Fruit fly (Drosophila melanogaster) whole organism, embryonic: ENCODE measurements around the gene Ns4.
A peak's percentile ranks its signal among the peaks of the same experiment; 100 is the strongest.

Experiments used
- Abd-B ChIP-seq: fragments of 200-800 bp; sonication (Bioruptor generic); optimal IDR thresholded peaks from 2 replicates; lab custom pipeline; 2018; ENCODE audit warnings: missing biosample characterization, mild to moderate bottlenecking, missing genetic modification characterization, moderate library complexity
- Ada2b ChIP-seq: fragments of 200-800 bp; sonication (Bioruptor generic); IDR thresholded peaks from 2 replicates; pipeline ENCODE4 v1.3.6; 2022; ENCODE audit warnings: missing biosample characterization, missing genetic modification characterization
- Bdp1 ChIP-seq: fragments of 200-800 bp; sonication (Bioruptor generic); optimal IDR thresholded peaks from 3 replicates; lab custom pipeline; 2016; ENCODE audit warnings: missing biosample characterization, missing genetic modification characterization
- CG10209 ChIP-seq: fragments of 200-800 bp; sonication (Bioruptor generic); optimal IDR thresholded peaks from 3 replicates; lab custom pipeline; 2017; ENCODE audit warnings: missing biosample characterization, mild to moderate bottlenecking, missing genetic modification characterization, missing genetic modification reagents
- CG11696 ChIP-seq: fragments of 200-800 bp; sonication (Bioruptor generic); IDR thresholded peaks from 2 replicates; pipeline ENCODE4 v1.3.6; 2022; ENCODE audit warnings: missing biosample characterization, missing genetic modification characterization
- CG14441 ChIP-seq: fragments of 200-800 bp; sonication (Bioruptor generic); IDR thresholded peaks from 2 replicates; pipeline ENCODE4 v1.3.6; 2022; ENCODE audit warnings: missing biosample characterization, missing genetic modification characterization
- CG15269 ChIP-seq: fragments of 200-800 bp; sonication (Bioruptor generic); optimal IDR thresholded peaks from 2 replicates; lab custom pipeline; 2018; ENCODE audit warnings: missing biosample characterization, mild to moderate bottlenecking, missing genetic modification characterization, moderate library complexity
- CG16779 ChIP-seq: fragments of 200-800 bp; sonication (Bioruptor generic); IDR thresholded peaks from 2 replicates; pipeline ENCODE4 v1.3.6; 2022; ENCODE audit warnings: missing biosample characterization, missing genetic modification characterization
- CG16863 ChIP-seq: fragments of 200-800 bp; sonication (Bioruptor generic); optimal IDR thresholded peaks from 3 replicates; lab custom pipeline; 2016; ENCODE audit warnings: missing biosample characterization, missing genetic modification characterization
- CG17802 ChIP-seq: fragments of 200-800 bp; sonication (Bioruptor generic); optimal IDR thresholded peaks from 2 replicates; lab custom pipeline; 2018; ENCODE audit warnings: missing biosample characterization, mild to moderate bottlenecking, missing genetic modification characterization, moderate library complexity
- CG2120 ChIP-seq: fragments of 200-800 bp; sonication (Bioruptor generic); optimal IDR thresholded peaks from 3 replicates; lab custom pipeline; 2016; ENCODE audit warnings: missing biosample characterization, missing genetic modification characterization
- CG31365 ChIP-seq: fragments of 200-800 bp; sonication (Bioruptor generic); optimal IDR thresholded peaks from 2 replicates; lab custom pipeline; 2018; ENCODE audit warnings: missing biosample characterization, mild to moderate bottlenecking, missing genetic modification characterization
- CG31441 ChIP-seq: fragments of 200-800 bp; sonication (Bioruptor generic); IDR thresholded peaks from 2 replicates; pipeline ENCODE4 v1.3.6; 2022; ENCODE audit warnings: missing biosample characterization, missing genetic modification characterization
- CG3407 ChIP-seq: fragments of 200-800 bp; sonication (Bioruptor generic); optimal IDR thresholded peaks from 2 replicates; lab custom pipeline; 2018; ENCODE audit warnings: missing biosample characterization, mild to moderate bottlenecking, missing genetic modification characterization
- CG3838 ChIP-seq: fragments of 200-800 bp; sonication (Bioruptor generic); optimal IDR thresholded peaks from 3 replicates; lab custom pipeline; 2016; ENCODE audit warnings: missing biosample characterization, missing genetic modification characterization
- CG5245 ChIP-seq: fragments of 200-800 bp; sonication (Bioruptor generic); optimal IDR thresholded peaks from 3 replicates; lab custom pipeline; 2016; ENCODE audit warnings: missing biosample characterization, missing genetic modification characterization
- CG7372 ChIP-seq: fragments of 200-800 bp; sonication (Bioruptor generic); IDR thresholded peaks from 2 replicates; pipeline ENCODE4 v1.3.6; 2022; ENCODE audit warnings: missing biosample characterization, missing genetic modification characterization
- CG7963 ChIP-seq: fragments of 200-800 bp; sonication (Bioruptor generic); IDR thresholded peaks from 3 replicates; pipeline ENCODE4 v1.3.6; 2022; ENCODE audit warnings: missing biosample characterization, missing genetic modification characterization; ENCODE audit not compliant: partially characterized antibody
- CG9215 ChIP-seq: fragments of 200-800 bp; sonication (Bioruptor generic); IDR thresholded peaks from 2 replicates; pipeline ENCODE4 v1.3.6; 2022; ENCODE audit warnings: missing biosample characterization, missing genetic modification characterization
- CG9437 ChIP-seq: fragments of 200-800 bp; sonication (Bioruptor generic); optimal IDR thresholded peaks from 2 replicates; lab custom pipeline; 2018; ENCODE audit warnings: missing biosample characterization, mild to moderate bottlenecking, missing genetic modification characterization
- Dek ChIP-seq: fragments of 200-800 bp; sonication (Bioruptor generic); optimal IDR thresholded peaks from 3 replicates; lab custom pipeline; 2019; ENCODE audit warnings: missing biosample characterization, mild to moderate bottlenecking, missing genetic modification characterization, moderate library complexity
- Elba2 ChIP-seq: fragments of 200-800 bp; sonication (Bioruptor generic); optimal IDR thresholded peaks from 3 replicates; lab custom pipeline; 2016; ENCODE audit warnings: missing biosample characterization, missing genetic modification characterization
- HmgD ChIP-seq: fragments of 200-800 bp; sonication (Bioruptor generic); optimal IDR thresholded peaks from 3 replicates; lab custom pipeline; 2016; ENCODE audit warnings: missing biosample characterization, missing genetic modification characterization
- MESR4 ChIP-seq: fragments of 200-800 bp; sonication (Bioruptor generic); optimal IDR thresholded peaks from 2 replicates; lab custom pipeline; 2018; ENCODE audit warnings: missing biosample characterization, mild to moderate bottlenecking, missing genetic modification characterization, moderate library complexity
- NC2β ChIP-seq: fragments of 200-800 bp; sonication (Bioruptor generic); optimal IDR thresholded peaks from 2 replicates; lab custom pipeline; 2016; ENCODE audit warnings: missing biosample characterization, missing genetic modification characterization
- Scr ChIP-seq: fragments of 200-800 bp; sonication (Bioruptor generic); IDR thresholded peaks from 2 replicates; pipeline ENCODE4 v1.3.6; 2022; ENCODE audit warnings: missing biosample characterization, missing genetic modification characterization; ENCODE audit not compliant: partially characterized antibody
- Sin3A ChIP-seq: fragments of >200 bp; optimal IDR thresholded peaks from 2 replicates; lab custom pipeline; 2018
- Sry-δ ChIP-seq: fragments of 200-800 bp; sonication (Bioruptor generic); optimal IDR thresholded peaks from 2 replicates; lab custom pipeline; 2016; ENCODE audit warnings: missing biosample characterization, missing genetic modification characterization
- Xbp1 ChIP-seq: fragments of 200-800 bp; sonication (Bioruptor generic); optimal IDR thresholded peaks from 3 replicates; lab custom pipeline; 2016; ENCODE audit warnings: missing biosample characterization, mild to moderate bottlenecking, missing genetic modification characterization
- ara ChIP-seq: fragments of 200-800 bp; sonication (Bioruptor generic); IDR thresholded peaks from 2 replicates; pipeline ENCODE4 v1.3.6; 2022; ENCODE audit warnings: missing biosample characterization, missing genetic modification characterization
- chinmo ChIP-seq: fragments of 200-800 bp; sonication (Bioruptor generic); IDR thresholded peaks from 4 replicates; pipeline ENCODE4 v1.3.6; 2022; ENCODE audit warnings: missing biosample characterization, missing genetic modification characterization; ENCODE audit not compliant: partially characterized antibody
- chm ChIP-seq: fragments of 200-800 bp; sonication (Bioruptor generic); IDR thresholded peaks from 2 replicates; pipeline ENCODE4 v1.3.6; 2022; ENCODE audit warnings: missing biosample characterization, missing genetic modification characterization
- dimm ChIP-seq: fragments of 200-800 bp; sonication (Bioruptor generic); IDR thresholded peaks from 2 replicates; pipeline ENCODE4 v1.3.6; 2022; ENCODE audit warnings: missing biosample characterization, missing genetic modification characterization
- dysf ChIP-seq: fragments of 200-800 bp; sonication (Bioruptor generic); IDR thresholded peaks from 3 replicates; pipeline ENCODE4 v1.3.6; 2022; ENCODE audit warnings: missing biosample characterization, missing genetic modification characterization
- en ChIP-seq: fragments of 200-800 bp; sonication (Bioruptor generic); optimal IDR thresholded peaks from 2 replicates; lab custom pipeline; 2016; ENCODE audit warnings: missing biosample characterization, missing genetic modification characterization
- fd96Cb ChIP-seq: fragments of 200-800 bp; sonication (Bioruptor generic); optimal IDR thresholded peaks from 2 replicates; lab custom pipeline; 2018; ENCODE audit warnings: missing biosample characterization, mild to moderate bottlenecking, missing genetic modification characterization, moderate library complexity
- gcm ChIP-seq: fragments of 200-800 bp; sonication (Bioruptor generic); optimal IDR thresholded peaks from 2 replicates; lab custom pipeline; 2019; ENCODE audit warnings: missing biosample characterization, mild to moderate bottlenecking, missing genetic modification characterization, moderate library complexity
- gt ChIP-seq: fragments of 200-800 bp; sonication (Bioruptor generic); IDR thresholded peaks from 2 replicates; pipeline ENCODE4 v1.3.6; 2022; ENCODE audit warnings: missing biosample characterization, missing genetic modification characterization
- jing ChIP-seq: fragments of 200-800 bp; sonication (Bioruptor generic); optimal IDR thresholded peaks from 2 replicates; lab custom pipeline; 2018; ENCODE audit warnings: missing biosample characterization, mild to moderate bottlenecking, missing genetic modification characterization
- lbe ChIP-seq: fragments of 200-800 bp; sonication (Bioruptor generic); optimal IDR thresholded peaks from 2 replicates; lab custom pipeline; 2016; ENCODE audit warnings: missing biosample characterization, mild to moderate bottlenecking, missing genetic modification characterization
- nerfin-2 ChIP-seq: fragments of 200-800 bp; sonication (Bioruptor generic); IDR thresholded peaks from 2 replicates; pipeline ENCODE4 v1.3.6; 2022; ENCODE audit warnings: missing biosample characterization, missing genetic modification characterization; ENCODE audit not compliant: partially characterized antibody
- oc ChIP-seq: fragments of 200-800 bp; sonication (Bioruptor generic); optimal IDR thresholded peaks from 2 replicates; lab custom pipeline; 2018; ENCODE audit warnings: missing biosample characterization, mild to moderate bottlenecking, missing genetic modification characterization, moderate library complexity
- peb ChIP-seq: fragments of 200-800 bp; sonication (Bioruptor generic); IDR thresholded peaks from 2 replicates; pipeline ENCODE4 v1.3.6; 2022; ENCODE audit warnings: missing biosample characterization, missing genetic modification characterization
- psq ChIP-seq: fragments of 200-800 bp; sonication (Bioruptor generic); optimal IDR thresholded peaks from 2 replicates; lab custom pipeline; 2017; ENCODE audit warnings: missing biosample characterization, missing genetic modification characterization
- sima ChIP-seq: fragments of 200-800 bp; sonication (Bioruptor generic); optimal IDR thresholded peaks from 2 replicates; lab custom pipeline; 2016; ENCODE audit warnings: missing biosample characterization, missing genetic modification characterization
- slbo ChIP-seq: fragments of 200-800 bp; sonication (Bioruptor generic); IDR thresholded peaks from 2 replicates; pipeline ENCODE4 v1.3.6; 2022; ENCODE audit warnings: missing biosample characterization, missing genetic modification characterization
- sob ChIP-seq: fragments of 200-800 bp; sonication (Bioruptor generic); IDR thresholded peaks from 2 replicates; pipeline ENCODE4 v1.3.6; 2022; ENCODE audit warnings: missing biosample characterization, missing genetic modification characterization
- tap ChIP-seq: fragments of 200-800 bp; optimal IDR thresholded peaks from 3 replicates; lab custom pipeline; 2019; ENCODE audit warnings: missing biosample characterization, mild to moderate bottlenecking, missing genetic modification characterization, moderate library complexity
- tin ChIP-seq: fragments of 200-800 bp; sonication (Bioruptor generic); optimal IDR thresholded peaks from 3 replicates; lab custom pipeline; 2016; ENCODE audit warnings: missing biosample characterization, missing genetic modification characterization
- unpg ChIP-seq: fragments of 200-800 bp; sonication (Bioruptor generic); optimal IDR thresholded peaks from 3 replicates; lab custom pipeline; 2018; ENCODE audit warnings: missing biosample characterization, mild to moderate bottlenecking, missing genetic modification characterization, moderate library complexity
- zen ChIP-seq: fragments of 200-800 bp; sonication (Bioruptor generic); optimal IDR thresholded peaks from 3 replicates; lab custom pipeline; 2018; ENCODE audit warnings: missing biosample characterization, mild to moderate bottlenecking, missing genetic modification characterization, moderate library complexity

Gene Ns4

DNA sequence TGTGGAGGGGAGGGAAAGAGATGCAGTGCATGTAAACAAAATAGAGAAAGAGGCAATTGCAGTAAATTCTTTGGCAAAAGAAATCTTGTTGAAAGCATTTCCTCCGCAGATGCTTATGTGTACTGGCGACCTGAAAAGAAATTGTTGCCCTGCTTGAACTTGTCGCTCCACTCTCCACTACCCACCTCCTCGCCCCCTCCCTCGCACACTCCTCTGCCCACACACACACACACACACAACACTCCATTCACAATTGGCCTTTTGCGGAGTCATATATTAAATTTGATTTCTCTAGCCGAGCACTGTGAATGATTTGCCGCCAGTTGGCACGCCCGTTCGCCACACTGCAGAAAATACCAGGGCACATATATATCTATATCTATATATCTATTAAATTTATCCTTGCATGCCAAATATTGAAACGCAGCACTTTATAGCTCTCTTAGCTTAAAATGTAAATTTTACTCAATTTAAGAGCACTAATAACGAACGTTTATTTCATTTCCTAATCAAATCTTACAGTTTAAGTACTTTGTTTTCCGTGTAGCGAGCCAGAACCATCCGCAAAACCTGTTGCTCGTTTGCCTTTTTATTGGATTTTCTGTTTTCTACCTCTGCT lies 6.7 kb downstream of the Ns4 start (continued):
- TF ChIP-seq ara (0 out of 2 replicates have a peak, but pooled peaks have one; percentile 22), CG15269 (tag; lab: Kevin White, UChicago) (peak; percentile 64), tin (GFP tag; lab: Kevin White, UChicago) (peak; percentile 67), CG11696 (GFP tag; lab: Robert Waterston, UW) (no peak), Sin3A (lab: Kevin White, UChicago) (no peak), CG16779 (GFP tag; lab: Robert Waterston, UW) (peak; percentile 62), dysf (peak; percentile 89), slbo (peak; percentile 88), Abd-B (GFP tag; lab: Kevin White, UChicago) (peak; percentile 55), sima (GFP tag; lab: Kevin White, UChicago) (no peak), fd96Cb (tag; lab: Kevin White, UChicago) (peak; percentile 63), CG7963 (GFP tag; lab: Robert Waterston, UW) (no peak), Xbp1 (GFP tag; lab: Kevin White, UChicago) (peak; percentile 45), en (GFP tag; lab: Kevin White, UChicago) (peak; percentile 15), sob (peak; percentile 86), CG7372 (GFP tag; lab: Robert Waterston, UW) (peak; percentile 75), Scr (no peak), CG5245 (GFP tag; lab: Kevin White, UChicago) (no peak), CG16863 (GFP tag; lab: Kevin White, UChicago) (peak; percentile 47), oc (tag; lab: Kevin White, UChicago) (no peak), Bdp1 (peak; percentile 6), Elba2 (GFP tag; lab: Kevin White, UChicago) (no peak), chinmo (GFP tag; lab: Robert Waterston, UW) (no peak), tap (peak; percentile 39), MESR4 (no peak), dimm (GFP tag; lab: Robert Waterston, UW) (no peak), Sry-δ (GFP tag; lab: Kevin White, UChicago) (no peak), Dek (tag; lab: Kevin White, UChicago) (peak; percentile 53), psq (GFP tag; lab: Kevin White, UChicago) (no peak), CG10209 (GFP tag; lab: Kevin White, UChicago) (peak; percentile 62), CG31365 (tag; lab: Kevin White, UChicago) (peak; percentile 15), HmgD (GFP tag; lab: Kevin White, UChicago) (no peak), CG9437 (GFP tag; lab: Kevin White, UChicago) (no peak), CG3407 (GFP tag; lab: Kevin White, UChicago) (peak; percentile 22), zen (peak; percentile 50), peb (peak; percentile 44; the same call in 1 of the 2 replicates), CG2120 (GFP tag; lab: Kevin White, UChicago) (peak; percentile 83), gt (GFP tag; lab: Robert Waterston, UW) (no peak), gcm (no peak), NC2β (GFP tag; lab: Kevin White, UChicago) (no peak), unpg (peak; percentile 67), CG31441 (GFP tag; lab: Robert Waterston, UW) (peak; percentile 72), nerfin-2 (GFP tag; lab: Robert Waterston, UW) (no peak), CG9215 (GFP tag; lab: Robert Waterston, UW) (peak; percentile 73), CG17802 (tag; lab: Kevin White, UChicago) (no peak), CG14441 (GFP tag; lab: Robert Waterston, UW) (peak; percentile 54), Ada2b (GFP tag; lab: Robert Waterston, UW) (peak; percentile 84), chm (GFP tag; lab: Robert Waterston, UW) (no peak), CG3838 (GFP tag; lab: Kevin White, UChicago) (no peak), lbe (GFP tag; lab: Kevin White, UChicago) (peak; percentile 72), jing (GFP tag; lab: Kevin White, UChicago) (no peak)
